Fruit fly (Drosophila melanogaster): ENCODE results near the gene Rcc1.
A peak's percentile ranks its signal among the peaks of the same experiment; 100 is the strongest.

Gene Rcc1

DNA sequence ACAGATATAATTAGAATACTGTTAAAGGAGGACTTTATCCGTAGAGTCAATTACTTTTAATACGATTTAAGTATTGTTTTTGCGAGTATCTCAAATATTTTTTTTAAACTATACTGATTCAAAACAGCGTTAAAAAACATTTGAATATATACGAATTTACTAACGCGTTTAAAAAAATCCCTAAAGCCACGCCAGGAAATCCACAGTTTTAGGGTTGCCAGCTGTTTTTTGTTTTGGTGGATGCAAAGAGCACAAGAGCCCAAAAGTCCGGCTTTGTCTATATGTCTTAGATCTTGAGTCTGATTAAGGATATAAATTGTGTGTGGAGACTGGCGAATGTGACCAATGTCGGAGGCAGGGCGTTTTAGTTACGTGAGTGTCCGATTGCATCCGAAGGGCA, 5.0 kb downstream of the Rcc1 start (continued):
- TF ChIP-seq CG15514 (GFP tag; optimal IDR thresholded peaks at IDR 0.05) (peak; percentile 87), onecut (GFP tag; IDR thresholded peaks at IDR 0.05) (no peak), CG43689 (GFP tag; IDR thresholded peaks at IDR 0.05) (no peak), slp2 (GFP tag; optimal IDR thresholded peaks at IDR 0.05) (no peak), CG2678 (tag; optimal IDR thresholded peaks at IDR 0.05) (no peak), Myb (GFP tag; optimal IDR thresholded peaks at IDR 0.05) (peak; percentile 82), stwl (tag; optimal IDR thresholded peaks at IDR 0.05) (peak; percentile 90), crp (GFP tag; optimal IDR thresholded peaks at IDR 0.05) (peak in 1 of 2 experiments; percentile 33), phol (tag; optimal IDR thresholded peaks at IDR 0.05) (peak; percentile 24), BEAF-32 (GFP tag; optimal IDR thresholded peaks at IDR 0.05) (peak; percentile 19), CG2116 (GFP tag; optimal IDR thresholded peaks at IDR 0.05) (peak; percentile 51), MESR4 (GFP tag; optimal IDR thresholded peaks at IDR 0.05) (peak; percentile 17), Elba2 (GFP tag; optimal IDR thresholded peaks at IDR 0.05) (no peak), CG11504 (tag; optimal IDR thresholded peaks at IDR 0.05) (peak; percentile 5), Hr51 (GFP tag; optimal IDR thresholded peaks at IDR 0.05) (no peak), CG6175 (GFP tag; IDR thresholded peaks at IDR 0.05) (no peak), CoRest (tag; optimal IDR thresholded peaks at IDR 0.05) (peak; percentile 17), CG12299 (tag; optimal IDR thresholded peaks at IDR 0.05) (no peak), CG14710 (tag; optimal IDR thresholded peaks at IDR 0.05) (peak; percentile 8)

DNA sequence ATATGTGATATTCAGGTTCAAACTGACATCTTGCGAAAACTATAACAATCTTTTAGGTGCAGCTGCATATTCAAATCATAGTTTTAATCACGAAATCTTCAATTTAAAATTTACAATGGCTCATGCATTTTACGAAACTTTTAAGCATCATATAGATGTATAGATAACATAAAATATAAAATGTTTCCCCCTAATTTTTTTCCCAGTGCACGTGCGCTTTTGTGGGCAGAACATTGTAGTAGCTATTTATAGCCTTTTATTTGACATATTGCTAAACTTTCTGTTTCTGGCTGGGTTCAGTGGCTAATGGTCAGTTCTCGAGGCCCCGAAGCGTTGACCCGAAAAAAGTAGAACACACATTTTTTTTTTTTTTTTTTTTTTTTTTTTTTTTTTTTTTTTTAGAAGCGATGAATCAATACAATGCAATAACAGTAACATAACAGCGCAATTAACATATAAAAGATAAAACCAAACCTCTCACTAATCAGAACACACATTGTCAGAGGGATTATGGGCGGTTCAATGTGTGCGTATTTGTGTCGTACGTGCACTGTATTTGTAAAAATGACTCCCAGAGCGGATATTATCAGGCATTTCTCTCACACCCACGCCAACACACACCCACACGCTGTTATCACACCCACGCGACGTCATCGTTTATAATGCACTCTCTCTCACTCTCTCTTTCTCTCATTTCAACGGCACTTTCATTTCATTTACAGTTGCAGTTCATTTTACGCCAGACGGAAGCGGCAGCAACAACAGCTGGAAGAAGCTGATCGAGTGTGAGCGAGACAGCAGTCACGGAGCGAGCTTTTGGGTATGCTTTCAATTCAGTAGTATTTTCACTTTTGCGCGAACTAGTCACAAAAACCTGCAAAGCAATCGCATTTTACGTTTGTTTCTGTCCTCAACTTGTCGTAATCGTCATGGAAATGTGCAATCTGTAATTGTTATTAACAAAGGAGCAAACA, 6.3 kb downstream of the Rcc1 start:
- TF ChIP-seq dpn (GFP tag; optimal IDR thresholded peaks at IDR 0.05) = peak; percentile 19 to 46
- peak; percentile 61 for TF ChIP-seq CG17328 (GFP tag; IDR thresholded peaks at IDR 0.05)
- TF ChIP-seq Abd-B (GFP tag; optimal IDR thresholded peaks at IDR 0.05) = peak; percentile 1
- TF ChIP-seq HHEX (GFP tag; optimal IDR thresholded peaks at IDR 0.05) = no peak
- TF ChIP-seq corto (GFP tag; optimal IDR thresholded peaks at IDR 0.05) = no peak
- TF ChIP-seq nom (GFP tag; optimal IDR thresholded peaks at IDR 0.05) = peak; percentile 46
- no peak for TF ChIP-seq CG13894 (tag; optimal IDR thresholded peaks at IDR 0.05)
- TF ChIP-seq exex (tag; optimal IDR thresholded peaks at IDR 0.05) = no peak
- TF ChIP-seq seq (GFP tag; IDR thresholded peaks at IDR 0.05) = 0 out of 2 replicates have a peak, but pooled peaks have one; percentile 38
- peak; percentile 20 for TF ChIP-seq fd64A (GFP tag; optimal IDR thresholded peaks at IDR 0.05)
- TF ChIP-seq fu2 (GFP tag; optimal IDR thresholded peaks at IDR 0.05) = peak; percentile 1
- no peak for TF ChIP-seq slp2 (GFP tag; optimal IDR thresholded peaks at IDR 0.05)
- TF ChIP-seq CG15269 (tag; optimal IDR thresholded peaks at IDR 0.05) = peak; percentile 62
- TF ChIP-seq CG12299 (tag; optimal IDR thresholded peaks at IDR 0.05) = no peak
- peak; percentile 15 for TF ChIP-seq fd96Cb (tag; optimal IDR thresholded peaks at IDR 0.05)
- peak; percentile 59 for TF ChIP-seq CG30403 (GFP tag; optimal IDR thresholded peaks at IDR 0.05)
- peak; percentile 64; the same call in 2 of the 3 replicates for TF ChIP-seq ci (GFP tag; IDR thresholded peaks at IDR 0.05)
- TF ChIP-seq dysf (GFP tag; IDR thresholded peaks at IDR 0.05) = peak; percentile 52; the same call in 2 of the 3 replicates
- TF ChIP-seq Chrac-16 (GFP tag; optimal IDR thresholded peaks at IDR 0.05) = peak; percentile 18
- peak; percentile 13 for TF ChIP-seq Meics (GFP tag; optimal IDR thresholded peaks at IDR 0.05)
- TF ChIP-seq Nf-YC (tag; optimal IDR thresholded peaks at IDR 0.05) = peak; percentile 26
- TF ChIP-seq bab2 (GFP tag; optimal IDR thresholded peaks at IDR 0.05) = peak; percentile 36
- peak; percentile 13 for TF ChIP-seq CG7987 (GFP tag; optimal IDR thresholded peaks at IDR 0.05)
- TF ChIP-seq bowl (GFP tag; IDR thresholded peaks at IDR 0.05) = 0 out of 2 replicates have a peak, but pooled peaks have one; percentile 12
- TF ChIP-seq Dfd (GFP tag; optimal IDR thresholded peaks at IDR 0.05) = no peak
- TF ChIP-seq CG12659 (GFP tag; optimal IDR thresholded peaks at IDR 0.05) = peak; percentile 40
- TF ChIP-seq eyg (GFP tag; optimal IDR thresholded peaks at IDR 0.05) = no peak
- peak; percentile 36 for TF ChIP-seq CG8944 (GFP tag; optimal IDR thresholded peaks at IDR 0.05)
- TF ChIP-seq Rx (GFP tag; IDR thresholded peaks at IDR 0.05) = no peak; the same call in 1 of the 2 replicates

All from whole organism, embryonic.